Worm (Caenorhabditis elegans) whole organism, L3 larva: ENCODE results near the gene dot-1.2.

Experiments
- aly-2 ChIP-seq: fragments of 150-350 bp; optimal IDR thresholded peaks from 2 replicates; lab custom pipeline; 2014; ENCODE audit warnings: missing biosample characterization, missing genetic modification characterization
- ama-1 ChIP-seq: fragments of 150-350 bp; optimal IDR thresholded peaks from 2 replicates; lab custom pipeline; 2018
- fos-1 ChIP-seq: fragments of 150-350 bp; optimal IDR thresholded peaks from 2 replicates; lab custom pipeline; 2014; ENCODE audit warnings: missing biosample characterization, missing genetic modification characterization
- lin-39 ChIP-seq: fragments of 150-350 bp; optimal IDR thresholded peaks from 2 replicates; lab custom pipeline; 2018; ENCODE audit warnings: missing biosample characterization, missing genetic modification reagents, missing genetic modification characterization
- mdl-1 ChIP-seq: fragments of 150-350 bp; optimal IDR thresholded peaks from 2 replicates; lab custom pipeline; 2014; ENCODE audit warnings: missing biosample characterization, missing genetic modification characterization
- nhr-11 ChIP-seq: fragments of 150-350 bp; optimal IDR thresholded peaks from 2 replicates; lab custom pipeline; 2014; ENCODE audit warnings: missing biosample characterization, missing genetic modification characterization
- nhr-237 ChIP-seq: fragments of 150-350 bp; optimal IDR thresholded peaks from 2 replicates; lab custom pipeline; 2014; ENCODE audit warnings: missing biosample characterization, missing genetic modification characterization
- nhr-25 ChIP-seq: sonication (generic microtip); optimal IDR thresholded peaks from 2 replicates; lab custom pipeline; 2017; ENCODE audit warnings: missing biosample characterization, missing genetic modification characterization
- nhr-28 ChIP-seq: fragments of 150-350 bp; optimal IDR thresholded peaks from 2 replicates; lab custom pipeline; 2014; ENCODE audit warnings: missing biosample characterization, missing genetic modification characterization
- nhr-76 ChIP-seq: fragments of 150-350 bp; sonication (generic microtip); optimal IDR thresholded peaks from 5 replicates; lab custom pipeline; 2014; ENCODE audit warnings: missing biosample characterization, missing genetic modification characterization
- unc-62 ChIP-seq: fragments of 150-350 bp; sonication (generic microtip); optimal IDR thresholded peaks from 4 replicates; lab custom pipeline; 2014; ENCODE audit warnings: missing biosample characterization, missing genetic modification reagents, missing genetic modification characterization

ce11 chrX:11827528-11827927 lies 41.6 kb downstream of the dot-1.2 start:
- TF ChIP-seq nhr-237 (no peak), lin-39 (tag; lab: Kevin White, UChicago) (no peak), ama-1 (lab: Kevin White, UChicago) (no peak), nhr-28 (no peak), unc-62 (GFP tag; lab: Kevin White, UChicago) (no peak), aly-2 (tag; lab: Kevin White, UChicago) (no peak), fos-1 (tag; lab: Kevin White, UChicago) (no peak), nhr-25 (tag; lab: Kevin White, UChicago) (no peak), nhr-76 (tag; lab: Kevin White, UChicago) (no peak), mdl-1 (tag; lab: Kevin White, UChicago) (no peak), nhr-11 (no peak)
